Worm (Caenorhabditis elegans) whole organism, L4 larva: ENCODE results near the gene gnrr-2.
A peak's percentile ranks its signal among the peaks of the same experiment; 100 is the strongest.

Experiments
- T26A8.4 ChIP-seq: fragments of 200-800 bp; sonication (Bioruptor generic); IDR thresholded peaks from 2 replicates; pipeline ENCODE4 v1.3.6; 2022; ENCODE audit warnings: missing genetic modification characterization, missing compliant biosample characterization
- Y75B8A.6 ChIP-seq: fragments of 200-800 bp; sonication (Bioruptor generic); IDR thresholded peaks from 2 replicates; pipeline ENCODE4 v1.3.6; 2022; ENCODE audit warnings: missing genetic modification reagents, missing genetic modification characterization, missing compliant biosample characterization
- aha-1 ChIP-seq: fragments of 150-350 bp; peaks from one replicate; lab custom pipeline; 2014; ENCODE audit warnings: missing biosample characterization, missing genetic modification characterization
- ama-1 ChIP-seq: fragments of 150-350 bp; optimal IDR thresholded peaks from 2 replicates; lab custom pipeline; 2014; ENCODE audit warnings: inconsistent platforms, mixed read lengths
- arid-1 ChIP-seq: fragments of 200-800 bp; sonication (Bioruptor generic); conservative IDR thresholded peaks from 2 replicates; pipeline ENCODE4 v1.3.6; 2022; ENCODE audit warnings: missing genetic modification reagents, missing genetic modification characterization, missing compliant biosample characterization
- ceh-20 ChIP-seq: fragments of 200-800 bp; sonication (Bioruptor generic); IDR thresholded peaks from 2 replicates; pipeline ENCODE4 v1.3.6; 2022; ENCODE audit warnings: missing genetic modification reagents, missing genetic modification characterization, missing compliant biosample characterization
- ceh-62 ChIP-seq: sonication (generic microtip); optimal IDR thresholded peaks from 2 replicates; lab custom pipeline; 2017; ENCODE audit warnings: missing biosample characterization, missing genetic modification characterization
- cey-2 ChIP-seq: sonication (generic microtip); optimal IDR thresholded peaks from 3 replicates; lab custom pipeline; 2017; ENCODE audit warnings: missing genetic modification characterization, mild to moderate bottlenecking, missing compliant biosample characterization, antibody characterized with exemption, borderline replicate concordance; ENCODE audit not compliant: insufficient read depth
- daf-16 ChIP-seq, 3 experiments: sonication (generic microtip); optimal IDR thresholded peaks; 2 replicates each; lab custom pipeline; 2016 to 2017; ENCODE audit warnings: missing genetic modification characterization in 3 of 3, missing genetic modification reagents in 3 of 3, mild to moderate bottlenecking in 2 of 3, missing compliant biosample characterization in 2 of 3, missing biosample characterization in 1 of 3, moderate library complexity in 1 of 3
- dmd-9 ChIP-seq: fragments of 200-800 bp; sonication (Bioruptor generic); IDR thresholded peaks from 2 replicates; pipeline ENCODE4 v1.3.6; 2022; ENCODE audit warnings: missing genetic modification reagents, missing genetic modification characterization, missing compliant biosample characterization
- dve-1 ChIP-seq: sonication (generic microtip); optimal IDR thresholded peaks from 2 replicates; lab custom pipeline; 2017; ENCODE audit warnings: antibody characterized with exemption, mild to moderate bottlenecking, missing genetic modification characterization, missing compliant biosample characterization; ENCODE audit not compliant: insufficient read depth
- hif-1 ChIP-seq, 2 experiments: sonication (generic microtip); optimal IDR thresholded peaks; 2 replicates each; lab custom pipeline; 2016 to 2017; ENCODE audit warnings: missing compliant biosample characterization in 2 of 2, missing genetic modification characterization in 2 of 2, missing genetic modification reagents in 2 of 2, missing genotype in 2 of 2, mild to moderate bottlenecking in 1 of 2
- hmg-1.1 ChIP-seq: fragments of 200-800 bp; sonication (Bioruptor generic); IDR thresholded peaks from 2 replicates; pipeline ENCODE4 v1.3.6; 2022; ENCODE audit warnings: missing genetic modification reagents, missing genetic modification characterization, missing compliant biosample characterization
- lim-7 ChIP-seq: fragments of 200-800 bp; sonication (Bioruptor generic); IDR thresholded peaks from 2 replicates; pipeline ENCODE4 v1.3.6; 2022; ENCODE audit warnings: missing genetic modification characterization, missing compliant biosample characterization
- lin-13 ChIP-seq: fragments of 150-350 bp; optimal IDR thresholded peaks from 2 replicates; lab custom pipeline; 2014; ENCODE audit warnings: missing biosample characterization, missing genetic modification reagents, missing genetic modification characterization
- lin-38 ChIP-seq: fragments of 200-800 bp; sonication (Bioruptor generic); IDR thresholded peaks from 2 replicates; pipeline ENCODE4 v1.3.6; 2022; ENCODE audit warnings: missing genetic modification reagents, missing genetic modification characterization, missing compliant biosample characterization
- lin-39 ChIP-seq: fragments of 150-350 bp; optimal IDR thresholded peaks from 2 replicates; lab custom pipeline; 2014; ENCODE audit warnings: missing biosample characterization, missing genetic modification reagents, missing genetic modification characterization
- madf-5 ChIP-seq, 2 experiments: fragments of 200-800 bp; sonication (Bioruptor generic); IDR thresholded peaks; 2 replicates each; pipeline ENCODE4 v1.3.6; 2022; ENCODE audit warnings: missing compliant biosample characterization in 2 of 2, missing genetic modification characterization in 2 of 2
- mdt-29 ChIP-seq: fragments of 200-800 bp; sonication (Bioruptor generic); IDR thresholded peaks from 2 replicates; pipeline ENCODE4 v1.3.6; 2022; ENCODE audit warnings: missing genetic modification reagents, missing genetic modification characterization, missing compliant biosample characterization
- mes-2 ChIP-seq: sonication (generic microtip); optimal IDR thresholded peaks from 2 replicates; lab custom pipeline; 2016; ENCODE audit warnings: missing genotype, mild to moderate bottlenecking, missing genetic modification characterization, missing compliant biosample characterization; ENCODE audit not compliant: poor library complexity, severe bottlenecking
- nhr-48 ChIP-seq: sonication (generic microtip); optimal IDR thresholded peaks from 2 replicates; lab custom pipeline; 2016; ENCODE audit warnings: mild to moderate bottlenecking, missing genetic modification characterization, missing compliant biosample characterization
- nhr-76 ChIP-seq: fragments of 150-350 bp; optimal IDR thresholded peaks from 2 replicates; lab custom pipeline; 2014; ENCODE audit warnings: missing biosample characterization, missing genetic modification characterization
- pha-4 ChIP-seq, 2 experiments: fragments of 150-350 bp in 1 of 2; fragments of 200-800 bp in 1 of 2; sonication (Bioruptor generic) in 1 of 2; IDR thresholded peaks in 1 of 2; optimal IDR thresholded peaks in 1 of 2; 2 replicates each; pipeline versions ENCODE4 v1.3.6 to Lab custom; 2014 to 2022; ENCODE audit warnings: missing genetic modification characterization in 2 of 2, missing genetic modification reagents in 2 of 2, missing biosample characterization in 1 of 2, missing compliant biosample characterization in 1 of 2
- sdz-12 ChIP-seq: fragments of 200-800 bp; sonication (Bioruptor generic); optimal IDR thresholded peaks from 2 replicates; lab custom pipeline; 2018; ENCODE audit warnings: mild to moderate bottlenecking, missing genetic modification characterization, missing compliant biosample characterization
- set-16 ChIP-seq: fragments of 200-800 bp; sonication (Bioruptor generic); IDR thresholded peaks from 2 replicates; pipeline ENCODE4 v1.3.6; 2022; ENCODE audit warnings: missing genetic modification reagents, missing genetic modification characterization, missing compliant biosample characterization
- spr-1 ChIP-seq: sonication (generic microtip); optimal IDR thresholded peaks from 2 replicates; lab custom pipeline; 2016; ENCODE audit warnings: mild to moderate bottlenecking, missing genetic modification characterization, missing compliant biosample characterization
- unc-39 ChIP-seq: sonication (generic microtip); optimal IDR thresholded peaks from 2 replicates; lab custom pipeline; 2017; ENCODE audit warnings: missing biosample characterization, missing genetic modification characterization
- unc-62 ChIP-seq, 3 experiments: fragments of 150-350 bp in 1 of 3; sonication (generic microtip); optimal IDR thresholded peaks in 2 of 3; peaks in 1 of 3; 1 replicate in 1 of 3; 2 replicates in 2 of 3; lab custom pipeline; 2014 to 2017; ENCODE audit warnings: missing biosample characterization in 3 of 3, missing genetic modification characterization in 3 of 3, missing genetic modification reagents in 3 of 3, missing genotype in 1 of 3
- zip-11 ChIP-seq: fragments of 200-800 bp; sonication (Bioruptor generic); IDR thresholded peaks from 2 replicates; pipeline ENCODE4 v1.3.6; 2022; ENCODE audit warnings: missing genetic modification characterization, missing compliant biosample characterization
- zip-2 ChIP-seq: fragments of 150-350 bp; optimal IDR thresholded peaks from 2 replicates; lab custom pipeline; 2014; ENCODE audit warnings: missing biosample characterization, missing genetic modification characterization
- ztf-7 ChIP-seq: fragments of 150-350 bp; optimal IDR thresholded peaks from 2 replicates; lab custom pipeline; 2014; ENCODE audit warnings: missing biosample characterization, missing genetic modification characterization

Gene gnrr-2

DNA sequence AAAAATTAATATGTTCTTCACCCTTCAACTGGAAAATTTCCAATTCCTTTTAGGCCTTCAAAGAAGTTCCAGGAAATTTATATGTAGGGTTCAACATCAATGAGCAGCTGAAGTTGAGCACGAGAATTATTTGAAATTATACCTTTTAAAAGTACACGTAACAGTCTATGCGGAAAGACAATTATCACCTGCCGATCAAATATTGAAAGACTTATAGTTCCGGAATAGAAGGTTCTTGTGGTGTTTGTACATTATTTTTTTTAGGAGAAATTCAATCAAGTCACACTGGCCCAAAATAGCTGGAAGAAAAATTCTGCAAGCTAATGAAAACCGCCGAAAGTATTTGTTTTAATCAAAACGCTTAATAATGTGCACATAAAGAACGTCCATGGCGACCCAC lies 28.6 kb upstream of the gnrr-2 start:
- TF ChIP-seq unc-62 (GFP tag; optimal IDR thresholded peaks at IDR 0.05 in 1 of 2; lab: Kevin White, UChicago) (peak in 1 of 2 experiments; percentile 96), unc-62 (tag; optimal IDR thresholded peaks at IDR 0.05; lab: Kevin White, UChicago) (no peak), cey-2 (tag; lab: Kevin White, UChicago) (no peak), aha-1 (tag; lab: Kevin White, UChicago) (peak; percentile 37)
- TF ChIP-seq, all 104 proteins: peak for 2

DNA sequence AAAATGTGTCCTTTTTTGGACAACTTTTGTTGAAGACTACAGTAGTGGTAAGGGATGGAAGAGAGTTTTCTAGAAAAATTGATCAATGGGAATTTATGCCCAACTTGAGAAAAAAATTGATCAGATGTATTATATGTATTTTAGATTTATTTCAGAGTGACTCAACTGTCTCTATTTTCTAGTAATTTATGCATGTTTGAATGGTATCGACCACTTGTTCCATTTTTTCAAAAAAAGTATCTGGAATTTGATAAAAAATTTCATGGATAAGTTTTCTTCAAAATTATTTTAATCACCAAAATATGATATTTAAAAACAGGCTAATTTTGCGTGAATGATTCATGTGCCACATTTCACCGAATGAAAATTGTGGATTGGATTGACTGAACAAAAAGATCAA lies 17.0 kb upstream of the gnrr-2 start, which contains the start of gene C15H11.10:
Gene C15H11.10, plus strand, starts transcription at position 301 of the 400 bp plus-strand sequence.
- no peak for TF ChIP-seq set-16 (GFP tag; lab: Robert Waterston, UW)
- TF ChIP-seq dve-1 (tag; lab: Kevin White, UChicago): no peak
- no peak for TF ChIP-seq Y75B8A.6

DNA sequence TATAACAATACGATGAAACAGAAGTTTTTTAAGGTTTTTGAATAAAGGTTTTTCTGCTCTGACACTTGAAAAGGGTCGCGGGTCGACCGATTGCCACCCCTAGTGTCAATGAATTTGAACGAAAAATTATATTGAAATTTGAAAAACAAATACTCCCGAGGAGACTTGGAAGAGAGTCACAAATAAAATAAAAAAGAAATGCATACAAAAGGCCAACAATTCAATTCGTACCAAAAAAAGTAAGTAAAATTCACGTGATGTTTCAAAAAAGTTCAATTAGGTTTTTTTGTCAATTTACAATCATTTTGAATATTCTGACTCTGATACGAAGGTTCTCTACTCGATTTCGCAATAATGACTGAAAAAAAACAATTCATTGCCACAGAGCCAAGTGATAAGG lies 15.4 kb upstream of the gnrr-2 start, which contains the start of gene C15H11.1:
Gene C15H11.1, plus strand, starts transcription at position 301 of the 400 bp plus-strand sequence.
- no peak for TF ChIP-seq mdt-29

DNA sequence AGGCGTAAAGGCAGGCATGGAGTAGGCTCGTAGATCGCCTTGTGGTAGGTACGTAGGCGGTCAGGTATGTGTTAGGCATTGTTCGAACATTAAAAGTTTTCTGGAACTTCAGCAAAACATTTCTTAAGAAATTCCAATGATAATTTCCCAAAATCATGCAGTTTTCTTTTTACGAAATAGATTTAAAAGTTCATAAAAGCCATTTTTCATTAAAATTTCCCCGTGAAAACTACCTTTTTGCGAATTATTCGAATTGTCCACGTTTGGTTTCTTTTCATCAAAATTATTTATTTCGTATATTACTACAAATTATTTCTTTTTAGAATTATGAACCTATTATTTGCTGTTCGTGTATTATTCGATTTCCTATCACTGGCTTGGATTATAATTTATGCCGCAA lies 14.1 kb upstream of the gnrr-2 start, which contains the start of gene C15H11.13:
Gene C15H11.13, plus strand, starts transcription at position 301 of the 400 bp plus-strand sequence.
- no peak for TF ChIP-seq zip-11
- no peak for TF ChIP-seq hmg-1.1 (GFP tag; lab: Robert Waterston, UW)

DNA sequence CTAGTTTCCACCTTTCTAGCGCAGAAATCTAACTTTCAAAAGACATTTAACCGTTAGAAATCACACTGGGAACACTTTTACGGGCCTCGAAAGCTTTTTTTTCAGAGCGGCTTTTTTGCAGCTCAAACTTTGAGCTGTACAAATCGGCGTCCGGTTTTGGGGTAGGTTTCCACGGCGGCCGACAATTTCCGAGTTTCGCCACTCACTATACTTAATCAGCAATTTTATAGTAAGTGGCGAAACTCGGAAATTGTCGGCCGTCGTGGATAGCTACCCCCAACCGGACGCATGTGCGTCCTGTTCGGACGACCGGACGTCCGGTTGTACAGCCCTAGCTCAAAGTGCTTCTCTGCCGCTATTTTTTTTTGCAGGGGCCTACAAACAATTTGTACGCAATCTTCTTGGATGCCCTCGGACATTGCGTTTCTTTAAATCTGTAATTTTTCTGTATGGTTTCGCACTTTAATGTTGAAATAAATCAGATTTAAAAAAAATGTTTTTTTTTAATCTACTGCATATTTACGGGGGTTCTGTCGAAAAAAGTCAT lies 12.7 kb upstream of the gnrr-2 start:
- TF ChIP-seq unc-39 (tag; lab: Kevin White, UChicago) (no peak), zip-2 (no peak), hif-1 (tag; optimal IDR thresholded peaks at IDR 0.05; lab: Kevin White, UChicago) (no peak), T26A8.4 (GFP tag; lab: Robert Waterston, UW) (no peak)
- TF ChIP-seq, all 104 proteins: peak for 0

DNA sequence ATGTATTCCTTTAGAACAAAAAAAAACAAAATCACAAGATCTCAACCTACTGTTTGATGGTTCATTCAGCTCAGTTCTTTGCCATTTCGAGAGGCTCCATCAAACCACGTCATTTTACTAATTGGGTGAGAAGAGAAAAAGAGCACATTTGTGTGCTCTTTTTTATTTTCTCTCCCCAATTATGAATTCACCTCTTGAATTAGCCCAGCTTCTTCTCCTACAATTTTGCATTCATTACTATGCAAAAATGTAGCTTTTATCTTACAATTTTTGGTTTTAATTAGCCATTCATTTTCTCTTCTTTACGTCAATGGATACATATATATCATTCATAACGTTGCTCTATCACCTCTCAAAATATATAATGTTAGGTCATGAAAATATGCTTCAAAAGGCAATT lies 3.2 kb upstream of the gnrr-2 start:
- TF ChIP-seq sdz-12 (no peak), nhr-48 (tag; lab: Kevin White, UChicago) (no peak), hmg-1.1 (GFP tag; lab: Robert Waterston, UW) (no peak), unc-62 (GFP tag; optimal IDR thresholded peaks at IDR 0.05 in 1 of 2; lab: Kevin White, UChicago) (no peak), unc-62 (tag; optimal IDR thresholded peaks at IDR 0.05; lab: Kevin White, UChicago) (no peak)

DNA sequence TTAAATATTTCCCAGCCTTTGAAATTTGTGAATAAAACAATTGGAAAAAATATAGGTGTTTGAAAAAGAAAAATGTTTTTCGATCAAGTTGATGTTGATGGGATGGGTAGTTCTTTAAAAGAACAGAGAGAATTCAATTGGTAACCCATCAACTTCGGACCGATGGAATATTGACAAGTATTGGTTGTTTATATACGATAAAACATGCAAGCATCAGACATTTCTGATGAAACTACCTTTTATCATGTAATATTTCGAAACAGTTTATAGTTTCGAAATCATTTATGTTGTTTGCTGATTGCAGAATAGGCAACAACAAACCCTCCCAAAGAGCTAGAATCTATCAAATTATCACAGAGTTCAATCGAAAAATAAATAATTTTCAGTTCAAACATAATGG lies 1.0 kb downstream of the gnrr-2 start:
- TF ChIP-seq zip-2 (peak; percentile 39), lin-39 (tag; lab: Kevin White, UChicago) (no peak), ceh-62 (tag; lab: Kevin White, UChicago) (no peak), daf-16 (GFP tag; optimal IDR thresholded peaks at IDR 0.05; lab: Kevin White, UChicago) (no peak), daf-16 (tag; optimal IDR thresholded peaks at IDR 0.05; lab: Kevin White, UChicago) (peak; percentile 86), ztf-7 (tag; lab: Kevin White, UChicago) (peak; percentile 21)

DNA sequence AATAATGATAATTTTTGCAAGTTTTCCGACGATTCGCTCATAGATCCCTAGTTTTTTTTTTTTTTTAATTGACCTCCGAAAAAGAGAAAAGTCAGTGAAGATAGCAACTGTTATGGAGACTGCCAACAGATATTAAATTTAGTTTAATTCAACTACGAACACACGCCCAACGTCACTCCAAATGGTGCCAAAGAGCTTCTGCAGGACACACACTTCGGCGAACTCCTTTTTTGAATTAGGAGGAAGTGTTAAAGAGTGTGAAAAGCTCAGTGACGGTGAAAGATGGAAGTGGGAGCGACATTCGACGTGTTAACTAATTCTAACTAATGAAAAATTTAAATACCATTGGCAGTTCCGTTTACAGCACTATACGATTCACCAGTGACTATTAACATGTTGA lies 3.1 kb downstream of the gnrr-2 start:
- no peak for TF ChIP-seq madf-5 (GFP tag; IDR thresholded peaks at IDR 0.05; lab: Robert Waterston, UW)
- TF ChIP-seq pha-4 (GFP tag; IDR thresholded peaks at IDR 0.05; lab: Robert Waterston, UW): no peak
- no peak for TF ChIP-seq pha-4 (tag; optimal IDR thresholded peaks at IDR 0.05; lab: Kevin White, UChicago)
- peak; percentile 35 for TF ChIP-seq mes-2
- TF ChIP-seq T26A8.4 (GFP tag; lab: Robert Waterston, UW): no peak
- TF ChIP-seq ceh-20 (GFP tag; lab: Robert Waterston, UW): no peak
- TF ChIP-seq dmd-9: no peak
- peak; percentile 35; the same call in 1 of the 2 replicates for TF ChIP-seq lin-38
- TF ChIP-seq nhr-76 (tag; lab: Kevin White, UChicago): no peak
- TF ChIP-seq lin-13 (GFP tag; lab: Kevin White, UChicago): no peak
- 0 out of 2 replicates have a peak, but pooled peaks have one; percentile 40 for TF ChIP-seq arid-1 (GFP tag; lab: Robert Waterston, UW)
- 0 out of 2 replicates have a peak, but pooled peaks have one; percentile 45 for TF ChIP-seq lim-7 (GFP tag; lab: Robert Waterston, UW)
- peak; percentile 45 for TF ChIP-seq ama-1 (lab: Kevin White, UChicago)
- no peak for TF ChIP-seq spr-1 (tag; lab: Kevin White, UChicago)
- TF ChIP-seq, all 104 proteins: peak for 5
